Worm (Caenorhabditis elegans): ENCODE results near the gene chil-14.
A peak's percentile ranks its signal among the peaks of the same experiment; 100 is the strongest.

DNA sequence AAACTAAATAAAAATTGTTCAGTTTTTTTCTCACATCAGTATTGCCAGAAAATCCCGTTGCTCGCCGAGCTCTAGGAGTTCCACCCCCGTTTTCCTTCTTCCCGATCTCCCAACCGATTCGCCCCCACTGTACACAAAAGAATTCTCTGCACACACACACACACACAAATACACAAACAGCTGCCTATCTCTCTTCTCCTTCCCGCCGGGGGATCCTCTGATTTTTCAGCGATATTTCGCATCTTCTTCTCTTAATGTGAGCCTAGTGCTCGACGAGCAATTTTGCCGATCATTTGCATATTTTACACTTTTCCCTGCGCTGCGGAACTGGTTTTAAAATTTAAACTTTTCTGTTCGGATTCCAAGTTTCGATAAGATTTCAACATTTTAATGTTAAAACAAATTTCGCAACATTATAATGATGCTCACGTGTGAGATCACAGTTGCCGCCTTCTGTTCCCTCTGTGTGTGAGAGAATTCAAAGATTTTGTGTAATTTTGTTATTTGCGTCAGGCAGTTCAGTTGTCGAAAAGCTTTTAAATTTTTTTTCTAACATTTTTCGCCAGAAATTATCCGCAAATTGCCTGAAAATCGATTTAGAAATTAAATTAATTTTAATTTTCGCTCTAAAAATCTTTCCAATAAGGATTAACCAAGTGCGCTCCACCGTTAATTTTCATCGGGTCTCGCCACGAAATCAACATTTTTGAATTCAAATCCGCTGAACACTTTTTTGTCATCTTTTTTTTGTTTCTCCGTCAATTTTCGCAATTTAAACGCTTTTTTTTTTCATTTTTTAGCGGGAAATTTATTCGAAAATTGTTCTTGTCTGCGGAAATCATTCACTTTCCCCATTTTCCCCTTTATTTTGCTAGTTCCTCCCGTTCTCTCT, 16.5 kb downstream of the chil-14 start:
- TF ChIP-seq ceh-82 (tag; optimal IDR thresholded peaks at IDR 0.05), result no peak
- TF ChIP-seq jun-1 (tag; optimal IDR thresholded peaks at IDR 0.05), result no peak
- TF ChIP-seq mep-1 (tag; optimal IDR thresholded peaks at IDR 0.05), result peak; percentile 75
- TF ChIP-seq fkh-10 (GFP tag; optimal IDR thresholded peaks at IDR 0.05), result peak; percentile 62
- no peak for TF ChIP-seq ztf-11 (tag; optimal IDR thresholded peaks at IDR 0.05)
- TF ChIP-seq R02D3.7 (tag; optimal IDR thresholded peaks at IDR 0.05), result no peak
- TF ChIP-seq nhr-28 (tag; optimal IDR thresholded peaks at IDR 0.05), result peak; percentile 51
- TF ChIP-seq nhr-76 (tag; optimal IDR thresholded peaks at IDR 0.05), result no peak
- peak; percentile 85 for TF ChIP-seq dve-1 (tag; optimal IDR thresholded peaks at IDR 0.05; ENCODE audit: insufficient read depth)
- TF ChIP-seq F37D6.2 (tag; optimal IDR thresholded peaks at IDR 0.05), result peak; percentile 18
- TF ChIP-seq ztf-7 (tag; optimal IDR thresholded peaks at IDR 0.05), result no peak
- no peak for TF ChIP-seq zfp-2 (tag; optimal IDR thresholded peaks at IDR 0.05)
